Worm (Caenorhabditis elegans) whole organism, L2 larva: ENCODE data around the gene C31B8.7.

Experiments
- ZK546.5 ChIP-seq: sonication (generic microtip); optimal IDR thresholded peaks from 2 replicates; lab custom pipeline; 2017; ENCODE audit warnings: missing biosample characterization, missing genetic modification characterization
- blmp-1 ChIP-seq: sonication (generic microtip); optimal IDR thresholded peaks from 2 replicates; lab custom pipeline; 2017; ENCODE audit warnings: missing genetic modification characterization, mild to moderate bottlenecking, missing compliant biosample characterization, antibody characterized with exemption, moderate library complexity; ENCODE audit not compliant: insufficient read depth
- fos-1 ChIP-seq: fragments of 150-350 bp; optimal IDR thresholded peaks from 2 replicates; lab custom pipeline; 2014; ENCODE audit warnings: missing biosample characterization, missing genetic modification characterization
- lin-39 ChIP-seq: fragments of 150-350 bp; optimal IDR thresholded peaks from 2 replicates; lab custom pipeline; 2014; ENCODE audit warnings: missing biosample characterization, missing genetic modification reagents, missing genetic modification characterization
- nhr-129 ChIP-seq: fragments of 150-350 bp; optimal IDR thresholded peaks from 2 replicates; lab custom pipeline; 2014; ENCODE audit warnings: missing biosample characterization, missing genetic modification characterization
- nhr-21 ChIP-seq: fragments of 150-350 bp; optimal IDR thresholded peaks from 2 replicates; lab custom pipeline; 2014; ENCODE audit warnings: missing biosample characterization, missing genetic modification characterization
- sem-4 ChIP-seq: fragments of 150-350 bp; optimal IDR thresholded peaks from 2 replicates; lab custom pipeline; 2014; ENCODE audit warnings: missing biosample characterization, missing genetic modification reagents, missing genetic modification characterization
- skn-1 ChIP-seq: sonication (generic microtip); optimal IDR thresholded peaks from 2 replicates; lab custom pipeline; 2017; ENCODE audit warnings: missing biosample characterization, missing genetic modification characterization
- unc-62 ChIP-seq: fragments of 150-350 bp; optimal IDR thresholded peaks from 2 replicates; lab custom pipeline; 2014; ENCODE audit warnings: missing biosample characterization, missing genetic modification reagents, missing genetic modification characterization

DNA sequence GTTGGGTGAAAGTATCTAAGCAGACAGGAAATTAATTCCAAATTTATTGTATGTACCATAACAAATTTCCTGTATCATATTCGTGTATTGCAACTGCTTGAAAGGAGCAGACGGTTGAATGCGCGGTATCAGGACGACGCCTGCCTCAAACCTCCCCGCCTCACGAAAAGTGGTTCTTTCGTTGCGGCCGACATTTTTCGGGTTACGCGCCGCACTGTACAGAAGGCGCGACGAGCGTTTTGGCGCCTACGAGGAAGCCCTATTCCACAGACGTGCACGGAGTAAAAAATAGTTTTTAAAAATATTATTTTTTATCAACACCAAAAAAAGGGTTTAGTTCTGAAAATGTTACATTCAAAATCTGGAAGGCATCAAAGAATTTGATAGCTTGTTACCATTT is 17.0 kb upstream of the C31B8.7 start:
- no peak for TF ChIP-seq lin-39 (tag; lab: Kevin White, UChicago)
- no peak for TF ChIP-seq fos-1
- no peak for TF ChIP-seq unc-62 (GFP tag; lab: Kevin White, UChicago)
- no peak for TF ChIP-seq skn-1
- no peak for TF ChIP-seq sem-4
- no peak for TF ChIP-seq blmp-1 (tag; lab: Kevin White, UChicago)
- TF ChIP-seq nhr-129 (tag; lab: Kevin White, UChicago) = no peak
- TF ChIP-seq nhr-21 = no peak
- TF ChIP-seq ZK546.5 (tag; lab: Kevin White, UChicago) = no peak
